Worm (Caenorhabditis elegans) whole organism, late embryonic: ENCODE data around the gene zip-2.

Source experiments
- F13H6.1 ChIP-seq: sonication (generic microtip); optimal IDR thresholded peaks from 2 replicates; lab custom pipeline; 2016; ENCODE audit warnings: missing genetic modification characterization, missing compliant biosample characterization
- K02D7.2 ChIP-seq: sonication (generic microtip); optimal IDR thresholded peaks from 2 replicates; lab custom pipeline; 2017; ENCODE audit warnings: mild to moderate bottlenecking, missing genetic modification characterization, missing compliant biosample characterization
- ahr-1 ChIP-seq: sonication (generic microtip); optimal IDR thresholded peaks from 2 replicates; lab custom pipeline; 2016; ENCODE audit warnings: missing genetic modification characterization, missing compliant biosample characterization
- ceh-18 ChIP-seq: sonication (generic microtip); optimal IDR thresholded peaks from 2 replicates; lab custom pipeline; 2016; ENCODE audit warnings: missing genetic modification characterization, missing compliant biosample characterization
- ceh-2 ChIP-seq: sonication (generic microtip); optimal IDR thresholded peaks from 2 replicates; lab custom pipeline; 2016; ENCODE audit warnings: missing genotype, missing genetic modification characterization, missing compliant biosample characterization
- ceh-34 ChIP-seq: sonication (generic microtip); optimal IDR thresholded peaks from 2 replicates; lab custom pipeline; 2016; ENCODE audit warnings: mild to moderate bottlenecking, missing genetic modification characterization, missing compliant biosample characterization
- che-1 ChIP-seq: sonication (generic microtip); optimal IDR thresholded peaks from 2 replicates; lab custom pipeline; 2016; ENCODE audit warnings: mild to moderate bottlenecking, missing genetic modification characterization, missing compliant biosample characterization
- fkh-10 ChIP-seq: fragments of 150-350 bp; optimal IDR thresholded peaks from 2 replicates; lab custom pipeline; 2014; ENCODE audit warnings: missing biosample characterization, missing genetic modification reagents, missing genetic modification characterization
- lim-6 ChIP-seq: sonication (generic microtip); optimal IDR thresholded peaks from 2 replicates; lab custom pipeline; 2016; ENCODE audit warnings: missing genetic modification characterization, missing compliant biosample characterization
- lin-11 ChIP-seq: fragments of 200-800 bp; sonication (Bioruptor generic); optimal IDR thresholded peaks from 2 replicates; lab custom pipeline; 2018; ENCODE audit warnings: mild to moderate bottlenecking, missing genetic modification characterization, missing compliant biosample characterization
- pat-9 ChIP-seq: fragments of 200-800 bp; sonication (Bioruptor generic); optimal IDR thresholded peaks from 2 replicates; lab custom pipeline; 2018; ENCODE audit warnings: mild to moderate bottlenecking, missing genetic modification characterization, moderate library complexity, missing compliant biosample characterization
- pha-4 ChIP-seq: fragments of 150-350 bp; optimal IDR thresholded peaks from 2 replicates; lab custom pipeline; 2018; ENCODE audit warnings: missing biosample characterization, missing genetic modification reagents, missing genetic modification characterization
- pqm-1 ChIP-seq: sonication (generic microtip); optimal IDR thresholded peaks from 2 replicates; lab custom pipeline; 2016; ENCODE audit warnings: missing genetic modification characterization, missing compliant biosample characterization
- pros-1 ChIP-seq: fragments of 150-350 bp; optimal IDR thresholded peaks from 2 replicates; lab custom pipeline; 2014; ENCODE audit warnings: missing biosample characterization, missing genetic modification reagents, missing genetic modification characterization
- sox-4 ChIP-seq: sonication (generic microtip); optimal IDR thresholded peaks from 2 replicates; lab custom pipeline; 2017; ENCODE audit warnings: mild to moderate bottlenecking, missing genetic modification characterization, inconsistent platforms, missing compliant biosample characterization
- tbx-2 ChIP-seq: sonication (generic microtip); optimal IDR thresholded peaks from 2 replicates; lab custom pipeline; 2016; ENCODE audit warnings: missing genetic modification characterization, missing compliant biosample characterization
- ttx-3 ChIP-seq: sonication (generic microtip); optimal IDR thresholded peaks from 2 replicates; lab custom pipeline; 2016; ENCODE audit warnings: missing genetic modification reagents, missing genetic modification characterization, missing compliant biosample characterization
- unc-86 ChIP-seq: sonication (generic microtip); optimal IDR thresholded peaks from 2 replicates; lab custom pipeline; 2016; ENCODE audit warnings: missing genetic modification characterization, missing compliant biosample characterization
- zip-5 ChIP-seq: sonication (generic microtip); optimal IDR thresholded peaks from 2 replicates; lab custom pipeline; 2016; ENCODE audit warnings: missing genetic modification characterization, missing compliant biosample characterization

The zip-2 gene

ce11 chrIII:883595-883994, 50.8 kb downstream of the zip-2 start:
- TF ChIP-seq tbx-2 (tag; lab: Kevin White, UChicago) (no peak), pat-9 (no peak), ceh-2 (tag; lab: Kevin White, UChicago) (no peak), ceh-18 (tag; lab: Kevin White, UChicago) (no peak), K02D7.2 (tag; lab: Kevin White, UChicago) (no peak), lin-11 (tag; lab: Kevin White, UChicago) (no peak), unc-86 (tag; lab: Kevin White, UChicago) (no peak), ceh-34 (tag; lab: Kevin White, UChicago) (no peak), ahr-1 (no peak), sox-4 (no peak), lim-6 (tag; lab: Kevin White, UChicago) (no peak), ttx-3 (tag; lab: Kevin White, UChicago) (no peak), pros-1 (tag; lab: Kevin White, UChicago) (no peak), pha-4 (tag; lab: Kevin White, UChicago) (no peak), fkh-10 (no peak), pqm-1 (tag; lab: Kevin White, UChicago) (no peak), F13H6.1 (no peak), che-1 (tag; lab: Kevin White, UChicago) (no peak), zip-5 (tag; lab: Kevin White, UChicago) (no peak)
